Worm (Caenorhabditis elegans) whole organism, midembryonic: ENCODE results near the gene ztf-8.

ENCODE experiments used
- T22C8.4 ChIP-seq: fragments of 200-800 bp; sonication (Bioruptor generic); IDR thresholded peaks from 2 replicates; pipeline ENCODE4 v1.3.6; 2022; ENCODE audit warnings: missing genetic modification characterization, missing compliant biosample characterization
- flt-1 ChIP-seq: fragments of 200-800 bp; sonication (Bioruptor generic); IDR thresholded peaks from 2 replicates; pipeline ENCODE4 v1.3.6; 2022; ENCODE audit warnings: missing genetic modification characterization, missing compliant biosample characterization
- klf-2 ChIP-seq: fragments of 200-800 bp; sonication (Bioruptor generic); conservative IDR thresholded peaks from 2 replicates; pipeline ENCODE4 v1.3.6; 2022; ENCODE audit warnings: missing genetic modification reagents, missing genetic modification characterization, missing compliant biosample characterization
- ref-1 ChIP-seq: fragments of 200-800 bp; sonication (Bioruptor generic); conservative IDR thresholded peaks from 2 replicates; pipeline ENCODE4 v1.3.6; 2022; ENCODE audit warnings: missing genetic modification reagents, missing genetic modification characterization, missing compliant biosample characterization
- ztf-23 ChIP-seq: fragments of 200-800 bp; sonication (Bioruptor generic); IDR thresholded peaks from 2 replicates; pipeline ENCODE4 v1.3.6; 2022; ENCODE audit warnings: missing genetic modification reagents, missing genetic modification characterization, missing compliant biosample characterization

ce11 chrIII:5290230-5290629 lies 17.0 kb upstream of the ztf-8 start:
- TF ChIP-seq flt-1 (GFP tag; lab: Robert Waterston, UW) (no peak), T22C8.4 (GFP tag; lab: Robert Waterston, UW) (no peak), ref-1 (GFP tag; lab: Robert Waterston, UW) (no peak), ztf-23 (GFP tag; lab: Robert Waterston, UW) (no peak), klf-2 (GFP tag; lab: Robert Waterston, UW) (no peak)
